Fruit fly (Drosophila melanogaster): ENCODE results near the gene CG32176.

- TF ChIP-seq CG6163 (GFP tag; IDR thresholded peaks at IDR 0.05) (no peak; the same call in 1 of the 3 replicates), achi (GFP tag; optimal IDR thresholded peaks at IDR 0.05) (peak; percentile 84), CG6854 (GFP tag; optimal IDR thresholded peaks at IDR 0.05) (peak; percentile 22), CG4318 (GFP tag; optimal IDR thresholded peaks at IDR 0.05) (peak; percentile 50), CG8119 (GFP tag; IDR thresholded peaks at IDR 0.05) (peak; percentile 33; the same call in 1 of the 3 replicates), ss (GFP tag; optimal IDR thresholded peaks at IDR 0.05) (peak; percentile 65 to 87), Met (GFP tag; optimal IDR thresholded peaks at IDR 0.05) (peak; percentile 89), topi (GFP tag; optimal IDR thresholded peaks at IDR 0.05) (peak; percentile 88), CG31627 (GFP tag; optimal IDR thresholded peaks at IDR 0.05) (peak; percentile 82), CG16779 (tag; optimal IDR thresholded peaks at IDR 0.05) (peak; percentile 42)
Observed at dm6 chr3L:17420610-17421194, 13.0 kb upstream of the CG32176 start.
